Worm (Caenorhabditis elegans) whole organism, early embryonic: Measurements from ENCODE around the gene slc-25A18.2.

Source experiments
- B0310.2 ChIP-seq: sonication (generic microtip); optimal IDR thresholded peaks from 2 replicates; lab custom pipeline; 2016; ENCODE audit warnings: mild to moderate bottlenecking, missing genetic modification characterization, missing compliant biosample characterization
- F13C5.2 ChIP-seq: sonication (generic microtip); optimal IDR thresholded peaks from 2 replicates; lab custom pipeline; 2017; ENCODE audit warnings: mild to moderate bottlenecking, missing genetic modification characterization, inconsistent platforms, missing compliant biosample characterization
- aly-1 ChIP-seq: sonication (generic microtip); optimal IDR thresholded peaks from 2 replicates; lab custom pipeline; 2016; ENCODE audit warnings: missing genetic modification characterization, missing compliant biosample characterization
- ama-1 ChIP-seq: fragments of 150-350 bp; optimal IDR thresholded peaks from 2 replicates; lab custom pipeline; 2014
- ceh-13 ChIP-seq: fragments of 200-800 bp; sonication (Bioruptor generic); optimal IDR thresholded peaks from 2 replicates; lab custom pipeline; 2018; ENCODE audit warnings: mild to moderate bottlenecking, missing genetic modification characterization, missing compliant biosample characterization
- ceh-36 ChIP-seq: sonication (generic microtip); optimal IDR thresholded peaks from 2 replicates; lab custom pipeline; 2016; ENCODE audit warnings: missing genetic modification characterization, inconsistent platforms, missing compliant biosample characterization
- ets-7 ChIP-seq: sonication (generic microtip); optimal IDR thresholded peaks from 2 replicates; lab custom pipeline; 2016; ENCODE audit warnings: missing genotype, missing genetic modification characterization, missing compliant biosample characterization
- flt-1 ChIP-seq: fragments of 200-800 bp; sonication (Bioruptor generic); IDR thresholded peaks from 2 replicates; pipeline ENCODE4 v1.3.6; 2022; ENCODE audit warnings: missing genetic modification characterization, missing compliant biosample characterization
- hmbx-1 ChIP-seq: sonication (generic microtip); optimal IDR thresholded peaks from 2 replicates; lab custom pipeline; 2016; ENCODE audit warnings: mild to moderate bottlenecking, missing genetic modification characterization, missing compliant biosample characterization
- hmg-4 ChIP-seq: fragments of 200-800 bp; sonication (Bioruptor generic); optimal IDR thresholded peaks from 2 replicates; lab custom pipeline; 2018; ENCODE audit warnings: mild to moderate bottlenecking, missing genetic modification characterization, missing compliant biosample characterization
- hnd-1 ChIP-seq: sonication (generic microtip); optimal IDR thresholded peaks from 2 replicates; lab custom pipeline; 2016; ENCODE audit warnings: missing genetic modification characterization, missing compliant biosample characterization
- pes-1 ChIP-seq: fragments of 200-800 bp; sonication (Bioruptor generic); IDR thresholded peaks from 2 replicates; pipeline ENCODE4 v1.3.6; 2022; ENCODE audit warnings: missing genetic modification reagents, missing genetic modification characterization, missing compliant biosample characterization
- scrt-1 ChIP-seq: fragments of 200-800 bp; sonication (Bioruptor generic); IDR thresholded peaks from 2 replicates; pipeline ENCODE4 v1.3.6; 2022; ENCODE audit warnings: missing genetic modification characterization, missing compliant biosample characterization
- sea-1 ChIP-seq: fragments of 200-800 bp; sonication (Bioruptor generic); conservative IDR thresholded peaks from 2 replicates; pipeline ENCODE4 v1.3.6; 2022; ENCODE audit warnings: missing genetic modification characterization, missing compliant biosample characterization
- tbx-11 ChIP-seq: fragments of 200-800 bp; sonication (Bioruptor generic); IDR thresholded peaks from 2 replicates; pipeline ENCODE4 v1.3.6; 2022; ENCODE audit warnings: missing genetic modification characterization, missing compliant biosample characterization
- tbx-37 ChIP-seq: fragments of 200-800 bp; sonication (Bioruptor generic); conservative IDR thresholded peaks from 2 replicates; pipeline ENCODE4 v1.3.6; 2022; ENCODE audit warnings: missing genetic modification reagents, missing genetic modification characterization, missing compliant biosample characterization
- tra-4 ChIP-seq: sonication (generic microtip); optimal IDR thresholded peaks from 2 replicates; lab custom pipeline; 2017; ENCODE audit warnings: missing genetic modification characterization, missing compliant biosample characterization

Gene slc-25A18.2

ce11 chrIV:7465857-7466256 lies 9.0 kb upstream of the slc-25A18.2 start, which contains the start of gene F13B6.3:
Gene F13B6.3, minus strand, starts transcription at chrIV:7465957.
- TF ChIP-seq ama-1 (lab: Kevin White, UChicago) = no peak
- TF ChIP-seq sea-1 (GFP tag; lab: Robert Waterston, UW) = no peak
- TF ChIP-seq hmg-4 (GFP tag; lab: Kevin White, UChicago) = no peak
- TF ChIP-seq pes-1 (GFP tag; lab: Robert Waterston, UW) = no peak
- TF ChIP-seq hnd-1 (tag; lab: Kevin White, UChicago) = no peak
- TF ChIP-seq ets-7 (tag; lab: Kevin White, UChicago) = no peak
- TF ChIP-seq aly-1 (tag; lab: Kevin White, UChicago) = no peak
- TF ChIP-seq B0310.2 (tag; lab: Kevin White, UChicago) = no peak
- no peak for TF ChIP-seq tra-4 (tag; lab: Kevin White, UChicago)
- TF ChIP-seq F13C5.2 (tag; lab: Kevin White, UChicago) = no peak
- no peak for TF ChIP-seq scrt-1 (GFP tag; lab: Robert Waterston, UW)
- TF ChIP-seq tbx-37 (GFP tag; lab: Robert Waterston, UW) = no peak
- TF ChIP-seq flt-1 = no peak
- no peak for TF ChIP-seq tbx-11

- no peak for TF ChIP-seq pes-1 (GFP tag; lab: Robert Waterston, UW)
- no peak for TF ChIP-seq B0310.2 (tag; lab: Kevin White, UChicago)
- no peak for TF ChIP-seq aly-1 (tag; lab: Kevin White, UChicago)
These were observed 7.7 kb upstream of the slc-25A18.2 start for ce11 chrIV:7467170-7467569.

ce11 chrIV:7468638-7469037 lies 6.2 kb upstream of the slc-25A18.2 start:
- TF ChIP-seq tbx-37 (GFP tag; lab: Robert Waterston, UW) (no peak), flt-1 (no peak), sea-1 (GFP tag; lab: Robert Waterston, UW) (no peak), hmg-4 (GFP tag; lab: Kevin White, UChicago) (no peak), tra-4 (tag; lab: Kevin White, UChicago) (no peak)

- TF ChIP-seq hnd-1 (tag; lab: Kevin White, UChicago) (no peak), flt-1 (no peak), pes-1 (GFP tag; lab: Robert Waterston, UW) (no peak), B0310.2 (tag; lab: Kevin White, UChicago) (no peak)
These were observed 4.9 kb upstream of the slc-25A18.2 start, which contains the start of gene F55G1.7 for ce11 chrIV:7469782-7470413. Gene F55G1.7, minus strand, starts transcription at chrIV:7469832.

- TF ChIP-seq tra-4 (tag; lab: Kevin White, UChicago) (no peak), ama-1 (lab: Kevin White, UChicago) (no peak), ets-7 (tag; lab: Kevin White, UChicago) (no peak), hnd-1 (tag; lab: Kevin White, UChicago) (no peak), B0310.2 (tag; lab: Kevin White, UChicago) (no peak), hmg-4 (GFP tag; lab: Kevin White, UChicago) (no peak), pes-1 (GFP tag; lab: Robert Waterston, UW) (no peak), tbx-11 (no peak), tbx-37 (GFP tag; lab: Robert Waterston, UW) (no peak), aly-1 (tag; lab: Kevin White, UChicago) (no peak), scrt-1 (GFP tag; lab: Robert Waterston, UW) (no peak), flt-1 (no peak), hmbx-1 (tag; lab: Kevin White, UChicago) (no peak), F13C5.2 (tag; lab: Kevin White, UChicago) (no peak), ceh-36 (tag; lab: Kevin White, UChicago) (no peak), ceh-13 (GFP tag; lab: Kevin White, UChicago) (no peak)
These were observed 1.6 kb upstream of the slc-25A18.2 start, which contains the start of the genes plk-3 and F55G1.6 for ce11 chrIV:7473159-7473649. Gene plk-3, minus strand, starts transcription at chrIV:7473209. Gene F55G1.6, plus strand, starts transcription at chrIV:7473517.

- TF ChIP-seq tbx-37 (GFP tag; lab: Robert Waterston, UW) = no peak
- no peak for TF ChIP-seq tbx-11
- TF ChIP-seq ceh-13 (GFP tag; lab: Kevin White, UChicago) = no peak
- no peak for TF ChIP-seq pes-1 (GFP tag; lab: Robert Waterston, UW)
- TF ChIP-seq B0310.2 (tag; lab: Kevin White, UChicago) = no peak
- no peak for TF ChIP-seq scrt-1 (GFP tag; lab: Robert Waterston, UW)
- no peak for TF ChIP-seq hmbx-1 (tag; lab: Kevin White, UChicago)
- no peak for TF ChIP-seq ama-1 (lab: Kevin White, UChicago)
- TF ChIP-seq hmg-4 (GFP tag; lab: Kevin White, UChicago) = no peak
- TF ChIP-seq sea-1 (GFP tag; lab: Robert Waterston, UW) = no peak
- no peak for TF ChIP-seq flt-1
- TF ChIP-seq ets-7 (tag; lab: Kevin White, UChicago) = no peak
- no peak for TF ChIP-seq aly-1 (tag; lab: Kevin White, UChicago)
- no peak for TF ChIP-seq tra-4 (tag; lab: Kevin White, UChicago)
- TF ChIP-seq hnd-1 (tag; lab: Kevin White, UChicago) = no peak
- TF ChIP-seq ceh-36 (tag; lab: Kevin White, UChicago) = no peak
These were observed 2.4 kb downstream of the slc-25A18.2 start, which contains the start of gene pycr-4 for ce11 chrIV:7477197-7477596. Gene pycr-4, minus strand, starts transcription at chrIV:7477297.

ce11 chrIV:7477697-7478096 lies 2.9 kb downstream of the slc-25A18.2 start:
- TF ChIP-seq B0310.2 (tag; lab: Kevin White, UChicago) (no peak), ceh-36 (tag; lab: Kevin White, UChicago) (no peak), scrt-1 (GFP tag; lab: Robert Waterston, UW) (no peak), sea-1 (GFP tag; lab: Robert Waterston, UW) (no peak), hmbx-1 (tag; lab: Kevin White, UChicago) (no peak), pes-1 (GFP tag; lab: Robert Waterston, UW) (no peak), hmg-4 (GFP tag; lab: Kevin White, UChicago) (no peak), tra-4 (tag; lab: Kevin White, UChicago) (no peak), tbx-37 (GFP tag; lab: Robert Waterston, UW) (no peak), ama-1 (lab: Kevin White, UChicago) (no peak), ets-7 (tag; lab: Kevin White, UChicago) (no peak), flt-1 (no peak), ceh-13 (GFP tag; lab: Kevin White, UChicago) (no peak), tbx-11 (no peak)
